Fruit fly (Drosophila melanogaster): ENCODE results near the gene WRNexo.

Gene WRNexo

DNA sequence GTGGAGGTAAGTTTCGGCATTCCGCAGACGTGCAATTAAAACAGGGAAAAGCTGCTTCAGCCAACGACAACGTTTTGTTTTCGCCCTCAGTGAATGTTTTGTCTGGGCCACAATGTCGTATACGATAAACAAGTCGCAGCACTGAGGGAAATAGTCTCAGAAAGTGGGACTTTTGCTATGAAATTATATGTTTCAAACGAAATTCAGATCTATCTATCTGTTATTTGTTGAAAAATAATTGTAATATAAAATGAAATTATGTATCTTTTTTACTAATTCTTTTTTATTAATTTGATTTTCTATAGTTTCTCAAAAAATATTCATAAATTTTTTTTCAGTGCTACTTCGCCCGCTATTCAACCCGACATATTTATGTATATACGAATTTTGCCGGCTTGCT is 27.5 kb upstream of the WRNexo start (continued):
- no peak for TF ChIP-seq CG16779 (tag; optimal IDR thresholded peaks at IDR 0.05)
- peak; percentile 76 for TF ChIP-seq eg (GFP tag; IDR thresholded peaks at IDR 0.05)
- no peak for TF ChIP-seq Ets96B (tag; optimal IDR thresholded peaks at IDR 0.05)
- TF ChIP-seq pdm3 (GFP tag; optimal IDR thresholded peaks at IDR 0.05) = peak; percentile 46
- no peak for TF ChIP-seq Met (GFP tag; optimal IDR thresholded peaks at IDR 0.05)
- no peak for TF ChIP-seq OdsH (GFP tag; optimal IDR thresholded peaks at IDR 0.05)
- no peak for TF ChIP-seq Eip93F (GFP tag; optimal IDR thresholded peaks at IDR 0.05)
- no peak for TF ChIP-seq Blimp-1 (GFP tag; optimal IDR thresholded peaks at IDR 0.05)
- TF ChIP-seq topi (GFP tag; optimal IDR thresholded peaks at IDR 0.05) = no peak
- no peak for TF ChIP-seq CG10631 (GFP tag; optimal IDR thresholded peaks at IDR 0.05)
- no peak for TF ChIP-seq CG6854 (GFP tag; optimal IDR thresholded peaks at IDR 0.05)
- TF ChIP-seq dac (GFP tag; optimal IDR thresholded peaks at IDR 0.05) = no peak
- peak; percentile 42 for TF ChIP-seq CG9139 (GFP tag; optimal IDR thresholded peaks at IDR 0.05)
- peak; percentile 38 for TF ChIP-seq CG1621 (tag; optimal IDR thresholded peaks at IDR 0.05)
- peak; percentile 15 for TF ChIP-seq CG8319 (GFP tag; optimal IDR thresholded peaks at IDR 0.05)
- TF ChIP-seq CG32006 (GFP tag; optimal IDR thresholded peaks at IDR 0.05) = no peak
- peak; percentile 38 for TF ChIP-seq vri (GFP tag; optimal IDR thresholded peaks at IDR 0.05)
- TF ChIP-seq Ets21C (GFP tag; optimal IDR thresholded peaks at IDR 0.05) = no peak
- no peak for TF ChIP-seq Hr38 (GFP tag; optimal IDR thresholded peaks at IDR 0.05)
- no peak for TF ChIP-seq fd85E (GFP tag; optimal IDR thresholded peaks at IDR 0.05)
- peak; percentile 83 for TF ChIP-seq acj6 (GFP tag; optimal IDR thresholded peaks at IDR 0.05)
- TF ChIP-seq CG15336 (GFP tag; IDR thresholded peaks at IDR 0.05) = peak; percentile 88
- TF ChIP-seq achi (GFP tag; optimal IDR thresholded peaks at IDR 0.05) = peak; percentile 82
- peak; percentile 58 for TF ChIP-seq Hr39 (GFP tag; optimal IDR thresholded peaks at IDR 0.05)

DNA sequence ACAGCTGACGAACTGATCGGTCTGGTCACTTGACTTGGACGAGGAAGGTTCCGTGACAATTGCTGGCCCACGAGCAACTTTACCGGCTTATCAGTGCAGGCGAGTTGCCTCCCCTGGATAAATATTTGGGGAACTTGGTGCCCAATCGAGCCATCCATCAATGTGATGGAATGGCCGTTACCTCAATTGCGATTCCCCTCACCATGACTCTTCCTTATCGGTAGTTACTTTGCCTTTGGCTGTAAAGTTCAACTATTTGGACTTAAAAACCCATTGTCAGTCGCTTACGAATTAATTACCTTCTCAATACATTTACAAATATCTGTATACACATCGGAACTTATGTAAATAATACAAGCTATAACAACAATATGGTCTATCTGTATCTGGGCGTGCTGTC is 23.8 kb upstream of the WRNexo start, which contains the start of gene Vha100-4:
Vha100-4 (minus strand) TSS at position 16 of the 400 bp plus-strand sequence.
- TF ChIP-seq Ets21C (GFP tag; optimal IDR thresholded peaks at IDR 0.05) = no peak
- no peak for TF ChIP-seq topi (GFP tag; optimal IDR thresholded peaks at IDR 0.05)
- no peak for TF ChIP-seq fkh (GFP tag; optimal IDR thresholded peaks at IDR 0.05)
- no peak for TF ChIP-seq CG1621 (tag; optimal IDR thresholded peaks at IDR 0.05)
- TF ChIP-seq Gug (GFP tag; IDR thresholded peaks at IDR 0.05) = no peak
- TF ChIP-seq eg (GFP tag; IDR thresholded peaks at IDR 0.05) = no peak

DNA sequence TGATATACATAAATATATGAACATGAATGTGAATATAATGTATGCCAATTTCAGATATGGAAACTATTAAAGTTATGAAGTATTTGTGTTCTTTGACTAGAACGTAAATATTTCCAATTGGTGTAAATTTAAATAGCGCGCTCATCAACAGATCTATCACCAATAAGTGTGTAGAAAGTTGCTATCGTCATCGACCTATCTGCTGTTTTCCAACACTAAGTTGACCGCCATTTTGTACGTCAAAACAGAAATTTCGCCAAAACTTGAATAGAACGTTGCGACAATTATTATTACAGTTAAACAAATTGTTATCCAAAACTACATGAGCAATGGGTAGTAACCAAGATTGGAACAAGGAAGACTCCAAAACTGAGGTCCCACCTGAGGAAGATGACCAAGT is 19.6 kb upstream of the WRNexo start, which contains the start of gene cona:
cona (plus strand) TSS at position 236 of the 400 bp plus-strand sequence.
- TF ChIP-seq esn (GFP tag; optimal IDR thresholded peaks at IDR 0.05) (no peak), Sox102F (GFP tag; optimal IDR thresholded peaks at IDR 0.05) (no peak), Hr38 (GFP tag; optimal IDR thresholded peaks at IDR 0.05) (no peak)

DNA sequence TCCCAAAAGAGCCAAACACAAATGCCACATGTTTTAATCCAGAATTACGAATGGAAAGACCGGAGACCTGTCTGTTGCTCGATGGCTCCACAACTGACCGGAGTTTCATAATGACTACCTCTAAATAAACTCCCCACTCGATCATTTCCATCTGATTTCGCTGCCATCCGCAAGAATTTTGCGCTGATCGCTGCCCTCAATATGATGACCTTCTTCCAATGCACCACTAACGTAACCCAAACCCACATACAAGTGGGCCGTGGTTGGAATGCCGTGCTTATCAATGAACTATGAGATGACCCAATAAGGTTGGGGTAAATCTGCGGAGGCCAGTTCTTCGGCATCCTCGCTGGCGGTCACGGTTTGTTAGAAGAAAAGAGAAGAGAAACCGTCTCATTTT is 19.0 kb upstream of the WRNexo start, which contains the start of gene CG14309:
CG14309 (minus strand) TSS at position 101 of the 400 bp plus-strand sequence.
- TF ChIP-seq CG16779 (tag; optimal IDR thresholded peaks at IDR 0.05) (no peak), CG11762 (GFP tag; optimal IDR thresholded peaks at IDR 0.05; ENCODE audit: insufficient read depth) (no peak), Hr38 (GFP tag; optimal IDR thresholded peaks at IDR 0.05) (no peak), esn (GFP tag; optimal IDR thresholded peaks at IDR 0.05) (no peak), acj6 (GFP tag; optimal IDR thresholded peaks at IDR 0.05) (no peak), Sox15 (GFP tag; optimal IDR thresholded peaks at IDR 0.05) (no peak), CG6163 (GFP tag; IDR thresholded peaks at IDR 0.05) (no peak), CG15336 (GFP tag; IDR thresholded peaks at IDR 0.05) (no peak), CG8632 (GFP tag; optimal IDR thresholded peaks at IDR 0.05) (no peak), Blimp-1 (GFP tag; optimal IDR thresholded peaks at IDR 0.05) (no peak), CG6854 (GFP tag; optimal IDR thresholded peaks at IDR 0.05) (no peak), Hr39 (GFP tag; optimal IDR thresholded peaks at IDR 0.05) (no peak), salr (GFP tag; optimal IDR thresholded peaks at IDR 0.05) (no peak), spab (GFP tag; optimal IDR thresholded peaks at IDR 0.05) (no peak), CG10631 (GFP tag; optimal IDR thresholded peaks at IDR 0.05) (no peak), Ets96B (tag; optimal IDR thresholded peaks at IDR 0.05) (no peak), CG31627 (GFP tag; optimal IDR thresholded peaks at IDR 0.05) (no peak), lz (GFP tag; optimal IDR thresholded peaks at IDR 0.05) (no peak), Eip93F (GFP tag; optimal IDR thresholded peaks at IDR 0.05) (no peak)

Measured in whole organism, prepupa.